Worm (Caenorhabditis elegans) whole organism, early embryonic: ENCODE measurements around the gene B0222.15.

ENCODE experiments used
- B0310.2 ChIP-seq: sonication (generic microtip); optimal IDR thresholded peaks from 2 replicates; lab custom pipeline; 2016; ENCODE audit warnings: mild to moderate bottlenecking, missing genetic modification characterization, missing compliant biosample characterization
- F13C5.2 ChIP-seq: sonication (generic microtip); optimal IDR thresholded peaks from 2 replicates; lab custom pipeline; 2017; ENCODE audit warnings: mild to moderate bottlenecking, missing genetic modification characterization, inconsistent platforms, missing compliant biosample characterization
- aly-1 ChIP-seq: sonication (generic microtip); optimal IDR thresholded peaks from 2 replicates; lab custom pipeline; 2016; ENCODE audit warnings: missing genetic modification characterization, missing compliant biosample characterization
- ama-1 ChIP-seq: fragments of 150-350 bp; optimal IDR thresholded peaks from 2 replicates; lab custom pipeline; 2014
- ceh-13 ChIP-seq: fragments of 200-800 bp; sonication (Bioruptor generic); optimal IDR thresholded peaks from 2 replicates; lab custom pipeline; 2018; ENCODE audit warnings: mild to moderate bottlenecking, missing genetic modification characterization, missing compliant biosample characterization
- ceh-36 ChIP-seq: sonication (generic microtip); optimal IDR thresholded peaks from 2 replicates; lab custom pipeline; 2016; ENCODE audit warnings: missing genetic modification characterization, inconsistent platforms, missing compliant biosample characterization
- ets-7 ChIP-seq: sonication (generic microtip); optimal IDR thresholded peaks from 2 replicates; lab custom pipeline; 2016; ENCODE audit warnings: missing genotype, missing genetic modification characterization, missing compliant biosample characterization
- flt-1 ChIP-seq: fragments of 200-800 bp; sonication (Bioruptor generic); IDR thresholded peaks from 2 replicates; pipeline ENCODE4 v1.3.6; 2022; ENCODE audit warnings: missing genetic modification characterization, missing compliant biosample characterization
- hmbx-1 ChIP-seq: sonication (generic microtip); optimal IDR thresholded peaks from 2 replicates; lab custom pipeline; 2016; ENCODE audit warnings: mild to moderate bottlenecking, missing genetic modification characterization, missing compliant biosample characterization
- hmg-4 ChIP-seq: fragments of 200-800 bp; sonication (Bioruptor generic); optimal IDR thresholded peaks from 2 replicates; lab custom pipeline; 2018; ENCODE audit warnings: mild to moderate bottlenecking, missing genetic modification characterization, missing compliant biosample characterization
- hnd-1 ChIP-seq: sonication (generic microtip); optimal IDR thresholded peaks from 2 replicates; lab custom pipeline; 2016; ENCODE audit warnings: missing genetic modification characterization, missing compliant biosample characterization
- pes-1 ChIP-seq: fragments of 200-800 bp; sonication (Bioruptor generic); IDR thresholded peaks from 2 replicates; pipeline ENCODE4 v1.3.6; 2022; ENCODE audit warnings: missing genetic modification reagents, missing genetic modification characterization, missing compliant biosample characterization
- scrt-1 ChIP-seq: fragments of 200-800 bp; sonication (Bioruptor generic); IDR thresholded peaks from 2 replicates; pipeline ENCODE4 v1.3.6; 2022; ENCODE audit warnings: missing genetic modification characterization, missing compliant biosample characterization
- sea-1 ChIP-seq: fragments of 200-800 bp; sonication (Bioruptor generic); conservative IDR thresholded peaks from 2 replicates; pipeline ENCODE4 v1.3.6; 2022; ENCODE audit warnings: missing genetic modification characterization, missing compliant biosample characterization
- tbx-11 ChIP-seq: fragments of 200-800 bp; sonication (Bioruptor generic); IDR thresholded peaks from 2 replicates; pipeline ENCODE4 v1.3.6; 2022; ENCODE audit warnings: missing genetic modification characterization, missing compliant biosample characterization
- tbx-37 ChIP-seq: fragments of 200-800 bp; sonication (Bioruptor generic); conservative IDR thresholded peaks from 2 replicates; pipeline ENCODE4 v1.3.6; 2022; ENCODE audit warnings: missing genetic modification reagents, missing genetic modification characterization, missing compliant biosample characterization
- tra-4 ChIP-seq: sonication (generic microtip); optimal IDR thresholded peaks from 2 replicates; lab custom pipeline; 2017; ENCODE audit warnings: missing genetic modification characterization, missing compliant biosample characterization

Gene B0222.15

ce11 chrV:9183718-9184441 is 27.3 kb upstream of the B0222.15 start:
- TF ChIP-seq aly-1 (no peak), sea-1 (GFP tag; lab: Robert Waterston, UW) (no peak), ceh-36 (no peak), B0310.2 (tag; lab: Kevin White, UChicago) (no peak), hmg-4 (no peak), pes-1 (GFP tag; lab: Robert Waterston, UW) (no peak), flt-1 (GFP tag; lab: Robert Waterston, UW) (no peak), tbx-11 (GFP tag; lab: Robert Waterston, UW) (no peak), scrt-1 (GFP tag; lab: Robert Waterston, UW) (no peak), F13C5.2 (tag; lab: Kevin White, UChicago) (no peak), ets-7 (tag; lab: Kevin White, UChicago) (no peak), tbx-37 (no peak)

ce11 chrV:9181669-9182250 is 25.2 kb upstream of the B0222.15 start, which contains the start of gene ptr-1:
TSS of gene ptr-1 (minus strand) at chrV:9181719.
- TF ChIP-seq tra-4 (tag; lab: Kevin White, UChicago), result no peak

DNA sequence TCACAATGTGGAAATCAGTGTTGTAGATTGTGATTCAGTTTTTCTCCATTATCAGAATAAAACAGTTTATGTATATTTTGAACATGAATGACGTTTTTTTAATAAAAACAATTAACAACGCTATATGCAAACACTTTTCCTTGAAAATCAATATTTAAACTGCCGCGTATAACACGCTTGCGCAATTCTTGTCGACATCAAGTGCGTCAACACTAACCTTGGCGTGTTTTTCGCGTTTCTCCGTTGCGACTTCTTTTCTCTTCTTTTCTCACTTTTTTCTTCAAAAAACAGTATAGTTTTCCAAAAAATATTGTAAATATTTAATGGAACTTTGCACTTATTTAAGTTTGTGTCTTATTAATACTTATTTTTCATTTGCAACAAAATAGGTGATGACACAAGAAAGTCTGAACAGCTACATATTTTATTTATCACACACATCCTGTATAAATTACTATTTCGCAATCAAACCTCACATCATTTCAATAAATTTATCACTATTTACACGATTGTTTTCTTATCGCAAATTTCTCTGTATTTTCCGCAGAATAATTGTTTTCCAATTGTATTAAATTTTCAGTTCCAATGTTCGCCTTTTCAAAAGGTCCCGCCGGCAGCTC is 18.7 kb upstream of the B0222.15 start, which contains the start of gene spas-1:
Gene spas-1, plus strand, starts transcription at position 572 of the 620 bp plus-strand sequence.
- TF ChIP-seq ama-1 (lab: Kevin White, UChicago), result no peak
- TF ChIP-seq hnd-1 (tag; lab: Kevin White, UChicago), result peak; percentile 36
- peak; percentile 57; the same call in 1 of the 2 replicates for TF ChIP-seq tbx-11 (GFP tag; lab: Robert Waterston, UW)
- TF ChIP-seq sea-1 (GFP tag; lab: Robert Waterston, UW), result no peak
- peak; percentile 84 for TF ChIP-seq F13C5.2 (tag; lab: Kevin White, UChicago)
- TF ChIP-seq ceh-36, result peak; percentile 35
- no peak; the same call in 1 of the 2 replicates for TF ChIP-seq tbx-37

ce11 chrV:9173789-9174188 is 17.2 kb upstream of the B0222.15 start, which contains the start of gene pqn-16:
TSS of gene pqn-16 (plus strand) at chrV:9174089.
- TF ChIP-seq ets-7 (tag; lab: Kevin White, UChicago) (no peak), B0310.2 (tag; lab: Kevin White, UChicago) (no peak), hnd-1 (tag; lab: Kevin White, UChicago) (no peak), tbx-37 (no peak), sea-1 (GFP tag; lab: Robert Waterston, UW) (no peak), scrt-1 (GFP tag; lab: Robert Waterston, UW) (no peak), flt-1 (GFP tag; lab: Robert Waterston, UW) (no peak), hmg-4 (no peak), ceh-13 (GFP tag; lab: Kevin White, UChicago) (no peak)

DNA sequence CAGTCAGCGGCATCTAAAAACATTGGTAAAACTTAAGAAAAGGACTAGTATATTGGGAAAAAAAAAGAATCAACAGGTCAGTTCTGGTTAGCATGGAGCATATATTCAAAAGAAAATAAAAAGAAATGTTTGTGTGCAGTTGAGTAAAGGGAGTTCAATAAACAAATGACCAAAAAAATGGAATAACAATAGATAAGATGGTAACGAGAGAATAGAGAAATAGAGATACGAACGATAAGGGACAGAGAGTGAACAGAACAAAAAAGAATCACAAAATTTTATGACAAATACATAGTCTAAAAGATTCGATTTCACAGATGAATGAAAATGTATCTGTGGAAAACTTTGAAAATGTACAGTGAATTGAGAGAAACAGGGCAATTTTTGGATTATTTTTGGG is 16.4 kb upstream of the B0222.15 start, which contains the start of gene gad-3:
Gene gad-3, minus strand, starts transcription at position 17 of the 400 bp plus-strand sequence.
- TF ChIP-seq ceh-13 (GFP tag; lab: Kevin White, UChicago), result no peak
- TF ChIP-seq ama-1 (lab: Kevin White, UChicago), result no peak
- TF ChIP-seq flt-1 (GFP tag; lab: Robert Waterston, UW), result no peak
- no peak for TF ChIP-seq pes-1 (GFP tag; lab: Robert Waterston, UW)
- no peak for TF ChIP-seq tbx-37
- no peak for TF ChIP-seq hmbx-1 (tag; lab: Kevin White, UChicago)
- no peak for TF ChIP-seq hmg-4
- no peak for TF ChIP-seq B0310.2 (tag; lab: Kevin White, UChicago)
- TF ChIP-seq ceh-36, result no peak
- TF ChIP-seq tbx-11 (GFP tag; lab: Robert Waterston, UW), result no peak
- TF ChIP-seq tra-4 (tag; lab: Kevin White, UChicago), result no peak
- no peak for TF ChIP-seq ets-7 (tag; lab: Kevin White, UChicago)
- no peak for TF ChIP-seq hnd-1 (tag; lab: Kevin White, UChicago)
- no peak for TF ChIP-seq aly-1
- no peak for TF ChIP-seq sea-1 (GFP tag; lab: Robert Waterston, UW)
- TF ChIP-seq F13C5.2 (tag; lab: Kevin White, UChicago), result no peak
- no peak for TF ChIP-seq scrt-1 (GFP tag; lab: Robert Waterston, UW)

DNA sequence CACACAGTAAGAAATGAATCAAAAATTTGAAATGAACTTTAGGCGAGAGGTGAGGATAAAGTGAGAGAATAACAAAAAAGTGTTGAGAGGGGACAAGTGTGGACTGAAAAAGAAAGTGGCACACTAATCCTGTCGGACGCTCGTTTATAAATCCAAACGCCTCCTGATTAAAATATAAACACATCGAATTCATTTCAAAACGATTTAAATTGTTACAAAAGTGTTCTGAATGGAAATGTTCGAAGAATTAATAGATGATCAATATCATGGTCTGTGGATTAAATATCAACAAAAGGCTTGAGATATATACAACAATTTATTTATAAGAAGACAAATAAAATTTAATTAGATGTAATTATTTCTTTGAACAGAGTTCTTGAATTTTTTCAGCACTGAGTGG is 11.5 kb upstream of the B0222.15 start, which contains the start of gene B0222.11:
Gene B0222.11, minus strand, starts transcription at position 101 of the 400 bp plus-strand sequence.
- no peak for TF ChIP-seq ama-1 (lab: Kevin White, UChicago)

ce11 chrV:9166306-9166705 is 9.7 kb upstream of the B0222.15 start:
- TF ChIP-seq tra-4 (tag; lab: Kevin White, UChicago), result no peak
- TF ChIP-seq ceh-36, result no peak
- no peak for TF ChIP-seq aly-1
